Fruit fly (Drosophila melanogaster) Kc167 (cell line): ENCODE data around the gene CG43139.

Experiments used
- Sin3A ChIP-seq: fragments of >200 bp; optimal IDR thresholded peaks from 2 replicates; lab custom pipeline; 2018; ENCODE audit warnings: missing external identifiers
- h ChIP-seq: fragments of >200 bp; optimal IDR thresholded peaks from 3 replicates; lab custom pipeline; 2018; ENCODE audit warnings: missing external identifiers

DNA sequence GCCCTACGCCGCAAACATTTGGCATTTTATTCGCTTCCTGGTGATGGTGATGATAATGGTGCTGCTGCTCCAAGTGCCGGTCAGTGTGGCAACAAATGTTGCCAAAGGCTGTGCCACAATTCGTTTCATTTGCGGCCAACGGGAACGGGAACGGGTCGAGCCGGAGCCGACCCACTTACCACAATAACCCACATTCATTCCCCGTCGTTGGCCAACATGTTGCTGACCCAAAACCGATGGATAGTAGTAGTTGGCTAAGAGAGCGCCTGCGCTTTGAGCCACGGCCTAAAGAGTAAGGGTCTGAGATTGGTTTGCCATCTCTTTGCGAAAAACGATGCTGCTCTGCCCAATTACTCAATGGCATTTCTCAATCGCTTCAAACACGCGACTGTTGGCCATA, 38.9 kb downstream of the CG43139 start:
- TF ChIP-seq h (lab: Kevin White, UChicago) (no peak), Sin3A (lab: Kevin White, UChicago) (no peak)
